Worm (Caenorhabditis elegans): ENCODE results near the gene srz-14.

The srz-14 gene

ce11 chrV:16213323-16213722 lies 29.9 kb downstream of the srz-14 start:
- TF ChIP-seq ztf-4 (tag; optimal IDR thresholded peaks at IDR 0.05) (no peak), nhr-10 (tag; optimal IDR thresholded peaks at IDR 0.05) (no peak), mbf-1 (tag; optimal IDR thresholded peaks at IDR 0.05) (no peak), R02D3.7 (tag; optimal IDR thresholded peaks at IDR 0.05) (no peak), nhr-77 (tag; optimal IDR thresholded peaks at IDR 0.05) (no peak), ZK546.5 (tag; optimal IDR thresholded peaks at IDR 0.05) (no peak), Y55F3AM.14 (GFP tag; optimal IDR thresholded peaks at IDR 0.05) (peak; percentile 14), nhr-237 (tag; optimal IDR thresholded peaks at IDR 0.05) (no peak), unc-62 (GFP tag; optimal IDR thresholded peaks at IDR 0.05) (no peak), gmeb-1 (tag; optimal IDR thresholded peaks at IDR 0.05) (peak; percentile 27), ceh-16 (tag; optimal IDR thresholded peaks at IDR 0.05) (no peak), fos-1 (tag; optimal IDR thresholded peaks at IDR 0.05) (no peak), unc-55 (GFP tag; optimal IDR thresholded peaks at IDR 0.05) (no peak), ztf-11 (tag; optimal IDR thresholded peaks at IDR 0.05) (no peak), snpc-4 (tag; optimal IDR thresholded peaks at IDR 0.05) (no peak), mab-5 (tag; optimal IDR thresholded peaks at IDR 0.05) (no peak), dmd-4 (tag; optimal IDR thresholded peaks at IDR 0.05) (no peak), mdl-1 (tag; optimal IDR thresholded peaks at IDR 0.05) (peak in 1 of 2 experiments; percentile 3), ama-1 (optimal IDR thresholded peaks at IDR 0.05) (no peak), lin-39 (tag; optimal IDR thresholded peaks at IDR 0.05) (no peak), egl-27 (tag; optimal IDR thresholded peaks at IDR 0.05) (peak; percentile 0), zag-1 (tag; optimal IDR thresholded peaks at IDR 0.05) (no peak), nhr-21 (tag; optimal IDR thresholded peaks at IDR 0.05) (peak; percentile 81), aly-2 (tag; optimal IDR thresholded peaks at IDR 0.05) (no peak), unc-39 (tag; optimal IDR thresholded peaks at IDR 0.05) (no peak), lin-13 (GFP tag; optimal IDR thresholded peaks at IDR 0.05) (no peak), ztf-1 (GFP tag; conservative IDR thresholded peaks at IDR 0.05) (no peak), nhr-6 (tag; optimal IDR thresholded peaks at IDR 0.05) (no peak), F13H6.1 (tag; optimal IDR thresholded peaks at IDR 0.05) (no peak), crh-2 (tag; optimal IDR thresholded peaks at IDR 0.05) (peak; percentile 5), lsy-2 (tag; optimal IDR thresholded peaks at IDR 0.05) (no peak), C34F6.9 (tag; optimal IDR thresholded peaks at IDR 0.05) (no peak), sma-9 (GFP tag; optimal IDR thresholded peaks at IDR 0.05) (peak; percentile 91), sma-9 (tag; optimal IDR thresholded peaks at IDR 0.05) (no peak), ceh-82 (tag; optimal IDR thresholded peaks at IDR 0.05) (no peak), skn-1 (tag; optimal IDR thresholded peaks at IDR 0.05) (no peak), nhr-23 (tag; optimal IDR thresholded peaks at IDR 0.05) (no peak), blmp-1 (tag; optimal IDR thresholded peaks at IDR 0.05; ENCODE audit: insufficient read depth) (peak; percentile 49), nhr-12 (tag; optimal IDR thresholded peaks at IDR 0.05) (no peak), alr-1 (tag; optimal IDR thresholded peaks at IDR 0.05) (no peak), nhr-129 (tag; optimal IDR thresholded peaks at IDR 0.05) (no peak), sma-3 (GFP tag; optimal IDR thresholded peaks at IDR 0.05) (peak; percentile 36), nhr-25 (tag; optimal IDR thresholded peaks at IDR 0.05) (peak; percentile 45), peb-1 (tag; optimal IDR thresholded peaks at IDR 0.05) (no peak), nhr-11 (tag; optimal IDR thresholded peaks at IDR 0.05) (no peak), elt-3 (tag; optimal IDR thresholded peaks at IDR 0.05) (no peak), sem-4 (tag; optimal IDR thresholded peaks at IDR 0.05) (no peak), lin-11 (tag; optimal IDR thresholded peaks at IDR 0.05) (no peak), elt-1 (tag; optimal IDR thresholded peaks at IDR 0.05) (no peak)

- no peak for TF ChIP-seq nhr-77 (tag; optimal IDR thresholded peaks at IDR 0.05)
- no peak for TF ChIP-seq sma-3 (GFP tag; optimal IDR thresholded peaks at IDR 0.05)
- no peak for TF ChIP-seq lsy-2 (tag; optimal IDR thresholded peaks at IDR 0.05)
- TF ChIP-seq mdl-1 (tag; optimal IDR thresholded peaks at IDR 0.05): no peak
- no peak for TF ChIP-seq elt-3 (tag; optimal IDR thresholded peaks at IDR 0.05)
- TF ChIP-seq Y55F3AM.14 (GFP tag; optimal IDR thresholded peaks at IDR 0.05): no peak
- no peak for TF ChIP-seq nhr-11 (tag; optimal IDR thresholded peaks at IDR 0.05)
- no peak for TF ChIP-seq lin-11 (tag; optimal IDR thresholded peaks at IDR 0.05)
These were observed 31.0 kb downstream of the srz-14 start, which contains the start of gene F11A5.9 for ce11 chrV:16214505-16214904. Gene F11A5.9 (plus strand): TSS chrV:16214890.
